Worm (Caenorhabditis elegans): ENCODE results near the gene immp-1.

immp-1 gene

ce11 chrIII:11774508-11775000, at the start of gene immp-1:
TSS of gene immp-1 (plus strand) at chrIII:11774950.
- TF ChIP-seq ceh-36 (tag; optimal IDR thresholded peaks at IDR 0.05) (no peak), F13C5.2 (tag; optimal IDR thresholded peaks at IDR 0.05) (peak; percentile 15)

ce11 chrIII:11726590-11726989, 48.2 kb upstream of the immp-1 start, which contains the start of gene Y41C4A.12:
TSS of gene Y41C4A.12 (minus strand) at chrIII:11726690.
- TF ChIP-seq scrt-1 (GFP tag; IDR thresholded peaks at IDR 0.05) (no peak), tbx-37 (GFP tag; conservative IDR thresholded peaks at IDR 0.05) (no peak), flt-1 (GFP tag; IDR thresholded peaks at IDR 0.05) (no peak), ama-1 (optimal IDR thresholded peaks at IDR 0.05) (no peak), F13C5.2 (tag; optimal IDR thresholded peaks at IDR 0.05) (no peak), ceh-36 (tag; optimal IDR thresholded peaks at IDR 0.05) (no peak), ets-7 (tag; optimal IDR thresholded peaks at IDR 0.05) (no peak), aly-1 (tag; optimal IDR thresholded peaks at IDR 0.05) (no peak), hmbx-1 (tag; optimal IDR thresholded peaks at IDR 0.05) (no peak)

ce11 chrIII:11727010-11727409, 47.7 kb upstream of the immp-1 start:
- no peak for TF ChIP-seq sea-1 (GFP tag; conservative IDR thresholded peaks at IDR 0.05)
- TF ChIP-seq tra-4 (tag; optimal IDR thresholded peaks at IDR 0.05) = no peak

- TF ChIP-seq aly-1 (tag; optimal IDR thresholded peaks at IDR 0.05) (no peak), ama-1 (optimal IDR thresholded peaks at IDR 0.05) (no peak), sea-1 (GFP tag; conservative IDR thresholded peaks at IDR 0.05) (no peak), flt-1 (GFP tag; IDR thresholded peaks at IDR 0.05) (no peak), ceh-36 (tag; optimal IDR thresholded peaks at IDR 0.05) (no peak), scrt-1 (GFP tag; IDR thresholded peaks at IDR 0.05) (no peak), hmbx-1 (tag; optimal IDR thresholded peaks at IDR 0.05) (no peak), tbx-37 (GFP tag; conservative IDR thresholded peaks at IDR 0.05) (no peak), tra-4 (tag; optimal IDR thresholded peaks at IDR 0.05) (no peak), F13C5.2 (tag; optimal IDR thresholded peaks at IDR 0.05) (no peak), pes-1 (GFP tag; IDR thresholded peaks at IDR 0.05) (no peak), hnd-1 (tag; optimal IDR thresholded peaks at IDR 0.05) (no peak), B0310.2 (tag; optimal IDR thresholded peaks at IDR 0.05) (no peak), ceh-13 (GFP tag; optimal IDR thresholded peaks at IDR 0.05) (no peak), tbx-11 (GFP tag; IDR thresholded peaks at IDR 0.05) (no peak), hmg-4 (GFP tag; optimal IDR thresholded peaks at IDR 0.05) (no peak)
Observed at ce11 chrIII:11730312-11730711, 44.4 kb upstream of the immp-1 start, which contains the start of gene Y41C4A.18. TSS of gene Y41C4A.18 (plus strand) at chrIII:11730612.

- no peak for TF ChIP-seq B0310.2 (tag; optimal IDR thresholded peaks at IDR 0.05)
- TF ChIP-seq ama-1 (optimal IDR thresholded peaks at IDR 0.05) = no peak
- no peak for TF ChIP-seq hnd-1 (tag; optimal IDR thresholded peaks at IDR 0.05)
- TF ChIP-seq flt-1 (GFP tag; IDR thresholded peaks at IDR 0.05) = no peak
- TF ChIP-seq tbx-11 (GFP tag; IDR thresholded peaks at IDR 0.05) = no peak
- no peak for TF ChIP-seq tbx-37 (GFP tag; conservative IDR thresholded peaks at IDR 0.05)
- TF ChIP-seq F13C5.2 (tag; optimal IDR thresholded peaks at IDR 0.05) = no peak
- no peak for TF ChIP-seq scrt-1 (GFP tag; IDR thresholded peaks at IDR 0.05)
- no peak for TF ChIP-seq ceh-36 (tag; optimal IDR thresholded peaks at IDR 0.05)
- TF ChIP-seq tra-4 (tag; optimal IDR thresholded peaks at IDR 0.05) = no peak
- no peak for TF ChIP-seq aly-1 (tag; optimal IDR thresholded peaks at IDR 0.05)
- no peak for TF ChIP-seq hmg-4 (GFP tag; optimal IDR thresholded peaks at IDR 0.05)
- no peak for TF ChIP-seq hmbx-1 (tag; optimal IDR thresholded peaks at IDR 0.05)
- no peak for TF ChIP-seq pes-1 (GFP tag; IDR thresholded peaks at IDR 0.05)
- no peak for TF ChIP-seq sea-1 (GFP tag; conservative IDR thresholded peaks at IDR 0.05)
- no peak for TF ChIP-seq ets-7 (tag; optimal IDR thresholded peaks at IDR 0.05)
- TF ChIP-seq ceh-13 (GFP tag; optimal IDR thresholded peaks at IDR 0.05) = no peak
Observed at ce11 chrIII:11730850-11731249, 43.9 kb upstream of the immp-1 start.

- TF ChIP-seq tra-4 (tag; optimal IDR thresholded peaks at IDR 0.05) = no peak
- TF ChIP-seq B0310.2 (tag; optimal IDR thresholded peaks at IDR 0.05) = no peak
- no peak for TF ChIP-seq tbx-37 (GFP tag; conservative IDR thresholded peaks at IDR 0.05)
- no peak for TF ChIP-seq flt-1 (GFP tag; IDR thresholded peaks at IDR 0.05)
- no peak for TF ChIP-seq scrt-1 (GFP tag; IDR thresholded peaks at IDR 0.05)
- TF ChIP-seq ceh-36 (tag; optimal IDR thresholded peaks at IDR 0.05) = no peak
- TF ChIP-seq sea-1 (GFP tag; conservative IDR thresholded peaks at IDR 0.05) = no peak
- TF ChIP-seq ets-7 (tag; optimal IDR thresholded peaks at IDR 0.05) = no peak
- no peak for TF ChIP-seq ama-1 (optimal IDR thresholded peaks at IDR 0.05)
Observed at ce11 chrIII:11731491-11731890, 43.3 kb upstream of the immp-1 start.

ce11 chrIII:11732056-11732455, 42.7 kb upstream of the immp-1 start, which contains the start of gene Y41C4A.21:
TSS of gene Y41C4A.21 (plus strand) at chrIII:11732356.
- TF ChIP-seq tbx-37 (GFP tag; conservative IDR thresholded peaks at IDR 0.05) (no peak), ceh-13 (GFP tag; optimal IDR thresholded peaks at IDR 0.05) (no peak), F13C5.2 (tag; optimal IDR thresholded peaks at IDR 0.05) (no peak), pes-1 (GFP tag; IDR thresholded peaks at IDR 0.05) (no peak), flt-1 (GFP tag; IDR thresholded peaks at IDR 0.05) (no peak), hmbx-1 (tag; optimal IDR thresholded peaks at IDR 0.05) (no peak), hmg-4 (GFP tag; optimal IDR thresholded peaks at IDR 0.05) (no peak), tbx-11 (GFP tag; IDR thresholded peaks at IDR 0.05) (no peak), ceh-36 (tag; optimal IDR thresholded peaks at IDR 0.05) (no peak), ama-1 (optimal IDR thresholded peaks at IDR 0.05) (no peak), aly-1 (tag; optimal IDR thresholded peaks at IDR 0.05) (no peak), sea-1 (GFP tag; conservative IDR thresholded peaks at IDR 0.05) (no peak), scrt-1 (GFP tag; IDR thresholded peaks at IDR 0.05) (no peak), ets-7 (tag; optimal IDR thresholded peaks at IDR 0.05) (no peak), tra-4 (tag; optimal IDR thresholded peaks at IDR 0.05) (no peak), hnd-1 (tag; optimal IDR thresholded peaks at IDR 0.05) (no peak)

- no peak for TF ChIP-seq sea-1 (GFP tag; conservative IDR thresholded peaks at IDR 0.05)
Observed at ce11 chrIII:11732943-11733342, 41.8 kb upstream of the immp-1 start.

Measured in whole organism, early embryonic.